Worm (Caenorhabditis elegans): ENCODE results near the gene ucr-2.2.

The ucr-2.2 gene

ce11 chrX:15170958-15171357 lies 2.7 kb upstream of the ucr-2.2 start:
- no peak for TF ChIP-seq ama-1 (optimal IDR thresholded peaks at IDR 0.05)
- peak; percentile 18 for TF ChIP-seq sma-9 (GFP tag; optimal IDR thresholded peaks at IDR 0.05)
- no peak for TF ChIP-seq sma-9 (tag; optimal IDR thresholded peaks at IDR 0.05)
- TF ChIP-seq unc-62 (GFP tag; optimal IDR thresholded peaks at IDR 0.05): no peak
- no peak for TF ChIP-seq nhr-6 (tag; optimal IDR thresholded peaks at IDR 0.05)
- peak; percentile 86 for TF ChIP-seq snpc-4 (tag; optimal IDR thresholded peaks at IDR 0.05)
- TF ChIP-seq skn-1 (tag; optimal IDR thresholded peaks at IDR 0.05): no peak
- TF ChIP-seq R02D3.7 (tag; optimal IDR thresholded peaks at IDR 0.05): no peak

- no peak for TF ChIP-seq nhr-237 (tag; optimal IDR thresholded peaks at IDR 0.05)
- TF ChIP-seq C34F6.9 (tag; optimal IDR thresholded peaks at IDR 0.05): no peak
- TF ChIP-seq ama-1 (optimal IDR thresholded peaks at IDR 0.05): no peak
- no peak for TF ChIP-seq alr-1 (tag; optimal IDR thresholded peaks at IDR 0.05)
- TF ChIP-seq mbf-1 (tag; optimal IDR thresholded peaks at IDR 0.05): no peak
- TF ChIP-seq ztf-4 (tag; optimal IDR thresholded peaks at IDR 0.05): no peak
- no peak for TF ChIP-seq unc-62 (GFP tag; optimal IDR thresholded peaks at IDR 0.05)
- TF ChIP-seq peb-1 (tag; optimal IDR thresholded peaks at IDR 0.05): no peak
- no peak for TF ChIP-seq nhr-6 (tag; optimal IDR thresholded peaks at IDR 0.05)
- TF ChIP-seq ztf-1 (GFP tag; conservative IDR thresholded peaks at IDR 0.05): no peak
- no peak for TF ChIP-seq sma-3 (GFP tag; optimal IDR thresholded peaks at IDR 0.05)
- TF ChIP-seq ZK546.5 (tag; optimal IDR thresholded peaks at IDR 0.05): no peak
- no peak for TF ChIP-seq mdl-1 (tag; optimal IDR thresholded peaks at IDR 0.05)
- no peak for TF ChIP-seq mab-5 (tag; optimal IDR thresholded peaks at IDR 0.05)
- no peak for TF ChIP-seq unc-39 (tag; optimal IDR thresholded peaks at IDR 0.05)
These were observed 1.5 kb downstream of the ucr-2.2 start for ce11 chrX:15175211-15175610.

ce11 chrX:15176431-15176911 lies 2.8 kb downstream of the ucr-2.2 start, which contains the start of gene col-41:
TSS of gene col-41 (minus strand) at chrX:15176481.
- no peak for TF ChIP-seq crh-2 (tag; optimal IDR thresholded peaks at IDR 0.05)
- no peak for TF ChIP-seq ama-1 (optimal IDR thresholded peaks at IDR 0.05)
- TF ChIP-seq lin-39 (tag; optimal IDR thresholded peaks at IDR 0.05): no peak
- TF ChIP-seq snpc-4 (tag; optimal IDR thresholded peaks at IDR 0.05): no peak
- peak; percentile 29 for TF ChIP-seq nhr-25 (tag; optimal IDR thresholded peaks at IDR 0.05)
- TF ChIP-seq nhr-21 (tag; optimal IDR thresholded peaks at IDR 0.05): peak; percentile 14
- TF ChIP-seq ceh-82 (tag; optimal IDR thresholded peaks at IDR 0.05): no peak
- TF ChIP-seq lin-11 (tag; optimal IDR thresholded peaks at IDR 0.05): no peak

ce11 chrX:15181454-15181853 lies 7.8 kb downstream of the ucr-2.2 start, which contains the start of gene pkhm-2:
TSS of gene pkhm-2 (minus strand) at chrX:15181465.
- TF ChIP-seq aly-2 (tag; optimal IDR thresholded peaks at IDR 0.05) (no peak), mab-5 (tag; optimal IDR thresholded peaks at IDR 0.05) (peak; percentile 74), nhr-10 (tag; optimal IDR thresholded peaks at IDR 0.05) (peak; percentile 77), unc-39 (tag; optimal IDR thresholded peaks at IDR 0.05) (no peak), nhr-11 (tag; optimal IDR thresholded peaks at IDR 0.05) (no peak), F13H6.1 (tag; optimal IDR thresholded peaks at IDR 0.05) (peak; percentile 94), lin-11 (tag; optimal IDR thresholded peaks at IDR 0.05) (peak; percentile 74), crh-2 (tag; optimal IDR thresholded peaks at IDR 0.05) (peak; percentile 92), unc-62 (GFP tag; optimal IDR thresholded peaks at IDR 0.05) (peak; percentile 38), nhr-77 (tag; optimal IDR thresholded peaks at IDR 0.05) (no peak), skn-1 (tag; optimal IDR thresholded peaks at IDR 0.05) (peak; percentile 22), R02D3.7 (tag; optimal IDR thresholded peaks at IDR 0.05) (peak; percentile 3), snpc-4 (tag; optimal IDR thresholded peaks at IDR 0.05) (peak; percentile 86), elt-3 (tag; optimal IDR thresholded peaks at IDR 0.05) (no peak), unc-55 (GFP tag; optimal IDR thresholded peaks at IDR 0.05) (peak; percentile 81), peb-1 (tag; optimal IDR thresholded peaks at IDR 0.05) (no peak), nhr-21 (tag; optimal IDR thresholded peaks at IDR 0.05) (peak; percentile 85), alr-1 (tag; optimal IDR thresholded peaks at IDR 0.05) (no peak), ceh-16 (tag; optimal IDR thresholded peaks at IDR 0.05) (peak; percentile 62), nhr-12 (tag; optimal IDR thresholded peaks at IDR 0.05) (no peak), ama-1 (optimal IDR thresholded peaks at IDR 0.05) (no peak), lin-13 (GFP tag; optimal IDR thresholded peaks at IDR 0.05) (peak; percentile 87), ztf-11 (tag; optimal IDR thresholded peaks at IDR 0.05) (no peak), C34F6.9 (tag; optimal IDR thresholded peaks at IDR 0.05) (peak; percentile 88), zag-1 (tag; optimal IDR thresholded peaks at IDR 0.05) (peak; percentile 14), nhr-237 (tag; optimal IDR thresholded peaks at IDR 0.05) (peak; percentile 65), lsy-2 (tag; optimal IDR thresholded peaks at IDR 0.05) (peak; percentile 75 to 88), nhr-129 (tag; optimal IDR thresholded peaks at IDR 0.05) (peak; percentile 93), dmd-4 (tag; optimal IDR thresholded peaks at IDR 0.05) (no peak), sma-9 (GFP tag; optimal IDR thresholded peaks at IDR 0.05) (peak; percentile 96), sma-9 (tag; optimal IDR thresholded peaks at IDR 0.05) (no peak), Y55F3AM.14 (GFP tag; optimal IDR thresholded peaks at IDR 0.05) (peak; percentile 17), nhr-23 (tag; optimal IDR thresholded peaks at IDR 0.05) (no peak), blmp-1 (tag; optimal IDR thresholded peaks at IDR 0.05; ENCODE audit: insufficient read depth) (peak; percentile 90), lin-39 (tag; optimal IDR thresholded peaks at IDR 0.05) (no peak), egl-27 (tag; optimal IDR thresholded peaks at IDR 0.05) (peak; percentile 87), fos-1 (tag; optimal IDR thresholded peaks at IDR 0.05) (peak; percentile 90), gmeb-1 (tag; optimal IDR thresholded peaks at IDR 0.05) (peak; percentile 86)

All from whole organism, L2 larva.